Worm (Caenorhabditis elegans) whole organism, late embryonic: ENCODE measurements around the gene F08D12.2.

Source experiments
- K02D7.2 ChIP-seq: sonication (generic microtip); optimal IDR thresholded peaks from 2 replicates; lab custom pipeline; 2017; ENCODE audit warnings: mild to moderate bottlenecking, missing genetic modification characterization, missing compliant biosample characterization
- Y22D7AL.16 ChIP-seq: sonication (generic microtip); optimal IDR thresholded peaks from 2 replicates; lab custom pipeline; 2016; ENCODE audit warnings: missing genetic modification characterization, missing compliant biosample characterization
- ceh-22 ChIP-seq: sonication (generic microtip); optimal IDR thresholded peaks from 2 replicates; lab custom pipeline; 2017; ENCODE audit warnings: missing biosample characterization, missing genetic modification characterization
- ceh-24 ChIP-seq: sonication (generic microtip); optimal IDR thresholded peaks from 2 replicates; lab custom pipeline; 2016; ENCODE audit warnings: mild to moderate bottlenecking, missing genetic modification characterization, missing compliant biosample characterization
- ceh-31 ChIP-seq: sonication (generic microtip); optimal IDR thresholded peaks from 2 replicates; lab custom pipeline; 2016; ENCODE audit warnings: missing genetic modification characterization, missing compliant biosample characterization
- ceh-34 ChIP-seq: sonication (generic microtip); optimal IDR thresholded peaks from 2 replicates; lab custom pipeline; 2016; ENCODE audit warnings: mild to moderate bottlenecking, missing genetic modification characterization, missing compliant biosample characterization
- ceh-48 ChIP-seq: sonication (generic microtip); optimal IDR thresholded peaks from 2 replicates; lab custom pipeline; 2016; ENCODE audit warnings: missing genetic modification characterization, inconsistent platforms, missing compliant biosample characterization
- ceh-9 ChIP-seq: sonication (generic microtip); optimal IDR thresholded peaks from 2 replicates; lab custom pipeline; 2016; ENCODE audit warnings: mild to moderate bottlenecking, missing genetic modification characterization, inconsistent platforms, missing compliant biosample characterization
- dmd-4 ChIP-seq: sonication (generic microtip); optimal IDR thresholded peaks from 2 replicates; lab custom pipeline; 2016; ENCODE audit warnings: borderline replicate concordance, missing genetic modification characterization, missing compliant biosample characterization
- elt-2 ChIP-seq: sonication (generic microtip); optimal IDR thresholded peaks from 2 replicates; lab custom pipeline; 2016; ENCODE audit warnings: missing genetic modification reagents, missing genetic modification characterization, missing compliant biosample characterization
- eyg-1 ChIP-seq: sonication (generic microtip); optimal IDR thresholded peaks from 2 replicates; lab custom pipeline; 2016; ENCODE audit warnings: missing genotype, missing genetic modification characterization, missing compliant biosample characterization
- fax-1 ChIP-seq: sonication (generic microtip); optimal IDR thresholded peaks from 2 replicates; lab custom pipeline; 2016; ENCODE audit warnings: missing genotype, missing genetic modification characterization, missing compliant biosample characterization
- fkh-10 ChIP-seq: fragments of 150-350 bp; optimal IDR thresholded peaks from 2 replicates; lab custom pipeline; 2014; ENCODE audit warnings: missing biosample characterization, missing genetic modification reagents, missing genetic modification characterization
- gmeb-2 ChIP-seq: sonication (generic microtip); optimal IDR thresholded peaks from 2 replicates; lab custom pipeline; 2016; ENCODE audit warnings: missing genetic modification characterization, inconsistent platforms, missing compliant biosample characterization
- hlh-13 ChIP-seq: fragments of 200-800 bp; sonication (Bioruptor generic); optimal IDR thresholded peaks from 2 replicates; lab custom pipeline; 2018; ENCODE audit warnings: mild to moderate bottlenecking, missing genetic modification characterization, missing compliant biosample characterization
- hlh-30 ChIP-seq: sonication (generic microtip); optimal IDR thresholded peaks from 2 replicates; lab custom pipeline; 2017; ENCODE audit warnings: antibody characterized with exemption, missing genetic modification characterization, missing compliant biosample characterization; ENCODE audit not compliant: insufficient read depth
- lim-6 ChIP-seq: sonication (generic microtip); optimal IDR thresholded peaks from 2 replicates; lab custom pipeline; 2016; ENCODE audit warnings: missing genetic modification characterization, missing compliant biosample characterization
- lin-11 ChIP-seq: fragments of 200-800 bp; sonication (Bioruptor generic); optimal IDR thresholded peaks from 2 replicates; lab custom pipeline; 2018; ENCODE audit warnings: mild to moderate bottlenecking, missing genetic modification characterization, missing compliant biosample characterization
- madf-2 ChIP-seq: sonication (generic microtip); optimal IDR thresholded peaks from 2 replicates; lab custom pipeline; 2017; ENCODE audit warnings: missing genetic modification characterization, missing compliant biosample characterization
- nhr-11 ChIP-seq: fragments of 150-350 bp; optimal IDR thresholded peaks from 2 replicates; lab custom pipeline; 2014; ENCODE audit warnings: missing biosample characterization, missing genetic modification characterization
- nhr-232 ChIP-seq: sonication (generic microtip); optimal IDR thresholded peaks from 2 replicates; lab custom pipeline; 2016; ENCODE audit warnings: missing genetic modification characterization, missing compliant biosample characterization
- odd-2 ChIP-seq: sonication (generic microtip); optimal IDR thresholded peaks from 2 replicates; lab custom pipeline; 2017; ENCODE audit warnings: antibody characterized with exemption, mild to moderate bottlenecking, missing genetic modification characterization, missing compliant biosample characterization
- pat-9 ChIP-seq: fragments of 200-800 bp; sonication (Bioruptor generic); optimal IDR thresholded peaks from 2 replicates; lab custom pipeline; 2018; ENCODE audit warnings: mild to moderate bottlenecking, missing genetic modification characterization, moderate library complexity, missing compliant biosample characterization
- pax-1 ChIP-seq: fragments of 150-350 bp; optimal IDR thresholded peaks from 2 replicates; lab custom pipeline; 2014; ENCODE audit warnings: missing biosample characterization, missing genetic modification characterization
- pha-2 ChIP-seq: sonication (generic microtip); optimal IDR thresholded peaks from 2 replicates; lab custom pipeline; 2017; ENCODE audit warnings: mild to moderate bottlenecking, missing genetic modification characterization, missing compliant biosample characterization
- pha-4 ChIP-seq: fragments of 150-350 bp; optimal IDR thresholded peaks from 2 replicates; lab custom pipeline; 2018; ENCODE audit warnings: missing biosample characterization, missing genetic modification reagents, missing genetic modification characterization
- pqm-1 ChIP-seq: sonication (generic microtip); optimal IDR thresholded peaks from 2 replicates; lab custom pipeline; 2016; ENCODE audit warnings: missing genetic modification characterization, missing compliant biosample characterization
- pros-1 ChIP-seq: fragments of 150-350 bp; optimal IDR thresholded peaks from 2 replicates; lab custom pipeline; 2014; ENCODE audit warnings: missing biosample characterization, missing genetic modification reagents, missing genetic modification characterization
- sox-2 ChIP-seq: fragments of 200-800 bp; sonication (Bioruptor generic); IDR thresholded peaks from 2 replicates; pipeline ENCODE4 v1.3.6; 2022; ENCODE audit warnings: missing genetic modification reagents, missing genetic modification characterization, missing compliant biosample characterization
- tbx-2 ChIP-seq: sonication (generic microtip); optimal IDR thresholded peaks from 2 replicates; lab custom pipeline; 2016; ENCODE audit warnings: missing genetic modification characterization, missing compliant biosample characterization
- unc-3 ChIP-seq, 2 experiments: fragments of 200-800 bp in 1 of 2; sonication (Bioruptor generic) in 1 of 2; sonication (generic microtip) in 1 of 2; conservative IDR thresholded peaks in 1 of 2; optimal IDR thresholded peaks in 1 of 2; 2 replicates each; pipeline versions ENCODE4 v1.3.6 to Lab custom; 2016 to 2022; ENCODE audit warnings: missing compliant biosample characterization in 2 of 2, missing genetic modification characterization in 2 of 2, missing genetic modification reagents in 1 of 2
- unc-42 ChIP-seq: sonication (generic microtip); optimal IDR thresholded peaks from 2 replicates; lab custom pipeline; 2016; ENCODE audit warnings: missing genotype, missing genetic modification characterization, missing compliant biosample characterization
- zip-5 ChIP-seq: sonication (generic microtip); optimal IDR thresholded peaks from 2 replicates; lab custom pipeline; 2016; ENCODE audit warnings: missing genetic modification characterization, missing compliant biosample characterization
- ztf-16 ChIP-seq: sonication (generic microtip); optimal IDR thresholded peaks from 2 replicates; lab custom pipeline; 2017; ENCODE audit warnings: missing genetic modification characterization, missing compliant biosample characterization

F08D12.2 gene

ce11 chrII:2815017-2815416 is 33.6 kb downstream of the F08D12.2 start:
- TF ChIP-seq pax-1 (no peak), hlh-13 (no peak), pros-1 (no peak), odd-2 (tag; lab: Kevin White, UChicago) (no peak), fkh-10 (GFP tag; lab: Kevin White, UChicago) (no peak), dmd-4 (tag; lab: Kevin White, UChicago) (no peak), pha-4 (no peak), ceh-31 (no peak), pat-9 (tag; lab: Kevin White, UChicago) (no peak), Y22D7AL.16 (no peak), ceh-24 (tag; lab: Kevin White, UChicago) (no peak), unc-42 (tag; lab: Kevin White, UChicago) (no peak)

- TF ChIP-seq fax-1 (tag; lab: Kevin White, UChicago) (no peak), hlh-30 (tag; lab: Kevin White, UChicago) (no peak), pha-2 (tag; lab: Kevin White, UChicago) (no peak), lim-6 (no peak), ztf-16 (tag; lab: Kevin White, UChicago) (no peak), ceh-48 (tag; lab: Kevin White, UChicago) (no peak), unc-3 (GFP tag; conservative IDR thresholded peaks at IDR 0.05; lab: Robert Waterston, UW) (no peak), unc-3 (tag; optimal IDR thresholded peaks at IDR 0.05; lab: Kevin White, UChicago) (no peak), sox-2 (GFP tag; lab: Robert Waterston, UW) (no peak), eyg-1 (no peak)
Observed at ce11 chrII:2815444-2815843, 34.0 kb downstream of the F08D12.2 start, which contains the start of gene K12H6.2. Gene K12H6.2, minus strand, starts transcription at chrII:2815544.

ce11 chrII:2816676-2817075 is 35.2 kb downstream of the F08D12.2 start, which contains the start of gene set-13:
Gene set-13, plus strand, starts transcription at chrII:2816976.
- TF ChIP-seq elt-2 (no peak), pros-1 (no peak), ceh-34 (tag; lab: Kevin White, UChicago) (no peak), nhr-232 (tag; lab: Kevin White, UChicago) (no peak)

DNA sequence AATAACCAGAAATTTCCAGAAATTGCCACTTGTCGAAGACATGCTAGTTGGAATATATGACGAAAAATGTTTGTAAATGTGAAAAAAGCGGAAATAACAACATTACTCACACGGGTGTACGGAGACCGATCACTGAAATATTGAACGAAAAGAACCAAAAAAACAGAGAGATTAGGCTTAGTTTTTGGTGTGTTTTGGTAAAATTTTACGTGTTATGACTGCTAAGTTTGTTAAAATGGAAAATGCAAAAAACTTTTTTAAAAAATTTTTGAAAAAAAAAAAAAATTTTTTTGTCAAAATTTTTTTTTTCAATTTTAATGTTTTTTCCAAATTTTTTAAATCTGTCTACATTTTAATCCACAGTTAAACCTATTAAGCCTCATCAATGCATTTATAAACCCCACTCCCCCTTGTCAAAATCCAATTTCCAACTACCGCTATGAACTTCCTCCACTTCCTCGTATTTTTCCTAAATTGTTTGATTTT is 41.0 kb downstream of the F08D12.2 start, which contains the start of the genes fut-4 and K12H6.10:
Gene fut-4 (minus strand): TSS at position 101 of the 486 bp plus-strand sequence.
Gene K12H6.10 (plus strand): TSS at position 436 of the 486 bp plus-strand sequence.
- no peak for TF ChIP-seq ceh-9
- no peak for TF ChIP-seq gmeb-2 (tag; lab: Kevin White, UChicago)
- TF ChIP-seq nhr-11: no peak
- TF ChIP-seq sox-2 (GFP tag; lab: Robert Waterston, UW): no peak
- TF ChIP-seq madf-2 (tag; lab: Kevin White, UChicago): no peak

ce11 chrII:2824169-2824568 is 42.7 kb downstream of the F08D12.2 start, which contains the start of the genes K12H6.4 and K12H6.9:
Gene K12H6.4, minus strand, starts transcription at chrII:2824269.
Gene K12H6.9, plus strand, starts transcription at chrII:2824404.
- TF ChIP-seq tbx-2 (tag; lab: Kevin White, UChicago): no peak
- no peak for TF ChIP-seq ceh-22 (tag; lab: Kevin White, UChicago)
- TF ChIP-seq zip-5: no peak
- TF ChIP-seq K02D7.2 (tag; lab: Kevin White, UChicago): no peak
- no peak for TF ChIP-seq hlh-13
- TF ChIP-seq ceh-34 (tag; lab: Kevin White, UChicago): no peak
- TF ChIP-seq pqm-1 (tag; lab: Kevin White, UChicago): no peak
- no peak for TF ChIP-seq lin-11 (tag; lab: Kevin White, UChicago)
- no peak for TF ChIP-seq sox-2 (GFP tag; lab: Robert Waterston, UW)
- no peak for TF ChIP-seq nhr-11
